Fruit fly (Drosophila melanogaster): Measurements from ENCODE around the gene ZC3H3.

Gene ZC3H3

dm6 chr3L:8509567-8510109 is at the start of gene ZC3H3, which contains the start of gene Pus7 (continued):
- TF ChIP-seq Mrtf (GFP tag; IDR thresholded peaks at IDR 0.05) (no peak), CG9932 (GFP tag; IDR thresholded peaks at IDR 0.05) (no peak), CG10321 (GFP tag; IDR thresholded peaks at IDR 0.05) (no peak), CG18619 (GFP tag; optimal IDR thresholded peaks at IDR 0.05) (no peak), Ssrp (tag; optimal IDR thresholded peaks at IDR 0.05) (no peak), sob (GFP tag; IDR thresholded peaks at IDR 0.05) (no peak), CG11504 (tag; optimal IDR thresholded peaks at IDR 0.05) (no peak), Bgb (GFP tag; IDR thresholded peaks at IDR 0.05; ENCODE audit: partially characterized antibody) (no peak), dm (GFP tag; optimal IDR thresholded peaks at IDR 0.05) (peak; percentile 72), CG3065 (GFP tag; optimal IDR thresholded peaks at IDR 0.05) (no peak), kah (GFP tag; optimal IDR thresholded peaks at IDR 0.05) (no peak), crol (GFP tag; IDR thresholded peaks at IDR 0.05) (no peak), cato (GFP tag; optimal IDR thresholded peaks at IDR 0.05; ENCODE audit: borderline replicate concordance) (no peak), so (GFP tag; IDR thresholded peaks at IDR 0.05) (no peak), bab2 (GFP tag; optimal IDR thresholded peaks at IDR 0.05) (no peak), CG2116 (GFP tag; optimal IDR thresholded peaks at IDR 0.05) (peak; percentile 59), CG13123 (GFP tag; optimal IDR thresholded peaks at IDR 0.05) (no peak), CG6254 (GFP tag; optimal IDR thresholded peaks at IDR 0.05) (no peak), Nf-YC (tag; optimal IDR thresholded peaks at IDR 0.05) (peak; percentile 44), E2f2 (GFP tag; IDR thresholded peaks at IDR 0.05) (peak; percentile 66), CG4707 (GFP tag; optimal IDR thresholded peaks at IDR 0.05) (no peak), CG2120 (GFP tag; optimal IDR thresholded peaks at IDR 0.05) (peak; percentile 4), CG10654 (GFP tag; optimal IDR thresholded peaks at IDR 0.05) (peak; percentile 4), dpn (GFP tag; optimal IDR thresholded peaks at IDR 0.05) (peak in 1 of 2 experiments; percentile 25), Atf3 (GFP tag; optimal IDR thresholded peaks at IDR 0.05) (no peak), ab (GFP tag; optimal IDR thresholded peaks at IDR 0.05) (no peak), Oaz (GFP tag; IDR thresholded peaks at IDR 0.05) (no peak), Gug (GFP tag; IDR thresholded peaks at IDR 0.05) (no peak), ATbp (GFP tag; optimal IDR thresholded peaks at IDR 0.05) (no peak), Sry-δ (GFP tag; optimal IDR thresholded peaks at IDR 0.05) (no peak), fd64A (GFP tag; optimal IDR thresholded peaks at IDR 0.05) (no peak), Fer1 (GFP tag; optimal IDR thresholded peaks at IDR 0.05) (peak; percentile 15), tin (GFP tag; optimal IDR thresholded peaks at IDR 0.05) (peak; percentile 27), luna (GFP tag; optimal IDR thresholded peaks at IDR 0.05) (no peak), bcd (GFP tag; optimal IDR thresholded peaks at IDR 0.05) (no peak), CG7357 (GFP tag; IDR thresholded peaks at IDR 0.05) (no peak), tap (tag; optimal IDR thresholded peaks at IDR 0.05) (no peak), Adf1 (GFP tag; IDR thresholded peaks at IDR 0.05) (no peak), CG7928 (GFP tag; optimal IDR thresholded peaks at IDR 0.05) (no peak), CG4360 (GFP tag; IDR thresholded peaks at IDR 0.05) (no peak), corto (GFP tag; optimal IDR thresholded peaks at IDR 0.05) (no peak), CG8478 (optimal IDR thresholded peaks at IDR 0.05) (no peak), Drgx (GFP tag; IDR thresholded peaks at IDR 0.05) (no peak), PHDP (tag; optimal IDR thresholded peaks at IDR 0.05) (peak; percentile 52), sqz (GFP tag; optimal IDR thresholded peaks at IDR 0.05) (no peak), CG32772 (GFP tag; IDR thresholded peaks at IDR 0.05) (no peak), chinmo (GFP tag; IDR thresholded peaks at IDR 0.05; ENCODE audit: partially characterized antibody) (peak; percentile 65; the same call in 1 of the 4 replicates), Dref (GFP tag; IDR thresholded peaks at IDR 0.05) (no peak), CG32767 (GFP tag; IDR thresholded peaks at IDR 0.05) (no peak), Bteb2 (GFP tag; optimal IDR thresholded peaks at IDR 0.05) (no peak), CG18011 (GFP tag; optimal IDR thresholded peaks at IDR 0.05) (no peak), seq (GFP tag; IDR thresholded peaks at IDR 0.05) (no peak), pnt (GFP tag; optimal IDR thresholded peaks at IDR 0.05) (no peak)
